Fruit fly (Drosophila melanogaster): Measurements from ENCODE around the gene Taf6.

DNA sequence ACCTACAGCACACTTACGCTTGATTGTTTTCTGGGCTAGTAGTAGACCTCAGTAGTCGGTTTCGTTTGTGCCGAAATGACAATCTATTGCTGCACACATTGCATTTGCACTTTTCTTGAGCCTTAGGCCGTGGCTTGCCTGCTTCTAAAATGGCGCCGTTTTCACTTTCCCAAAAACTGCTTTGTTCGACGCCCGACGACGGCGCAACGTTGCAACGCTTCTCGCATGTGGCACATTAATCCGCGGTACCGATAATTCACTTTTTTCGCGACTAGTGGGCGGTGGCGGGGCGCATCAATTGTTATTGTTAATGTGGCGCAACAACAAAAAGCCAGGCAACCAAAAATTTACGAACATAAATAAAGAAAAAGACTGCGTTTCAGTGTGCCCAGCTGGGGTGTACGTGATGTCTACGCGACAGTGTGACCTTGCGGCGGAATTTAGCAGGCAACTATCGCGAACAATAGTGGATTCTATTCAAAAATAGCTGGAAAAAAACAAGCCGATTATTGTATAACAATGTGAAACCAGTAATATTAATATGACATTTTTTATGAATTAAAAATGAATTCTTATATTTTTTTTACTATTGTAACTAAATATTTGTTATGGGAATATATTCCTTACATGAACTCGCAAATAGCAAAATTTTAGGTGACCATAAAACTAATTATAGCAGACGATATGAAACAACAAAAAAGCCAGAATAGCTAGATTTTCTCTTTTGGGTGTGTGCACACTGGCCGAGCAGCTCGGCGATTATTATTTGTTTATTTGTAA lies at the start of gene Taf6, which contains the start of gene ash1:
- TF ChIP-seq EcR (GFP tag; optimal IDR thresholded peaks at IDR 0.05) = no peak
- TF ChIP-seq Dll (optimal IDR thresholded peaks at IDR 0.05) = no peak
- no peak for TF ChIP-seq psq (optimal IDR thresholded peaks at IDR 0.05)
- no peak for TF ChIP-seq usp (GFP tag; optimal IDR thresholded peaks at IDR 0.05)
- TF ChIP-seq pan (optimal IDR thresholded peaks at IDR 0.05) = no peak
- TF ChIP-seq CG8478 (optimal IDR thresholded peaks at IDR 0.05) = no peak
